Fruit fly (Drosophila melanogaster) whole organism, embryonic: ENCODE data around the gene CG42240.

ENCODE experiments used
- Atf3 ChIP-seq: fragments of 200-800 bp; sonication (Bioruptor generic); optimal IDR thresholded peaks from 3 replicates; lab custom pipeline; 2016; ENCODE audit warnings: missing biosample characterization, missing genetic modification characterization
- CG1024 ChIP-seq: fragments of 200-800 bp; sonication (Bioruptor generic); IDR thresholded peaks from 2 replicates; pipeline ENCODE4 v1.3.6; 2022; ENCODE audit warnings: missing biosample characterization, missing genetic modification characterization
- CG10274 ChIP-seq: fragments of 200-800 bp; sonication (Bioruptor generic); optimal IDR thresholded peaks from 3 replicates; lab custom pipeline; 2017; ENCODE audit warnings: missing biosample characterization, mild to moderate bottlenecking, missing genetic modification characterization
- CG10565 ChIP-seq: fragments of 200-800 bp; sonication (Bioruptor generic); optimal IDR thresholded peaks from 3 replicates; lab custom pipeline; 2016; ENCODE audit warnings: missing biosample characterization, mild to moderate bottlenecking, missing genetic modification characterization
- CG12236 ChIP-seq: fragments of 200-800 bp; sonication (Bioruptor generic); optimal IDR thresholded peaks from 2 replicates; lab custom pipeline; 2016; ENCODE audit warnings: missing biosample characterization, missing genetic modification characterization
- CG14965 ChIP-seq: fragments of 200-800 bp; sonication (Bioruptor generic); optimal IDR thresholded peaks from 2 replicates; lab custom pipeline; 2016; ENCODE audit warnings: missing biosample characterization, missing genetic modification characterization, borderline replicate concordance
- CG15073 ChIP-seq: fragments of 200-800 bp; sonication (Bioruptor generic); optimal IDR thresholded peaks from 2 replicates; lab custom pipeline; 2016; ENCODE audit warnings: missing biosample characterization, missing genetic modification characterization
- CG17912 ChIP-seq: fragments of 200-800 bp; sonication (Bioruptor generic); optimal IDR thresholded peaks from 2 replicates; lab custom pipeline; 2018; ENCODE audit warnings: missing biosample characterization, mild to moderate bottlenecking, missing genetic modification characterization
- CG18476 ChIP-seq: fragments of 200-800 bp; sonication (Bioruptor generic); optimal IDR thresholded peaks from 2 replicates; lab custom pipeline; 2016; ENCODE audit warnings: missing biosample characterization, mild to moderate bottlenecking, missing genetic modification characterization
- CG3065 ChIP-seq: fragments of 200-800 bp; sonication (Bioruptor generic); optimal IDR thresholded peaks from 2 replicates; lab custom pipeline; 2016; ENCODE audit warnings: missing biosample characterization, missing genetic modification characterization
- CG3407 ChIP-seq: fragments of 200-800 bp; sonication (Bioruptor generic); optimal IDR thresholded peaks from 2 replicates; lab custom pipeline; 2018; ENCODE audit warnings: missing biosample characterization, mild to moderate bottlenecking, missing genetic modification characterization
- CG6689 ChIP-seq: fragments of 200-800 bp; sonication (Bioruptor generic); IDR thresholded peaks from 2 replicates; pipeline ENCODE4 v1.3.6; 2022; ENCODE audit warnings: missing biosample characterization, missing genetic modification characterization
- CG6854 ChIP-seq: fragments of 200-800 bp; sonication (Bioruptor generic); optimal IDR thresholded peaks from 3 replicates; lab custom pipeline; 2017; ENCODE audit warnings: missing biosample characterization, mild to moderate bottlenecking, missing genetic modification characterization
- CG8359 ChIP-seq: fragments of 200-800 bp; sonication (Bioruptor generic); optimal IDR thresholded peaks from 2 replicates; lab custom pipeline; 2017; ENCODE audit warnings: missing biosample characterization, mild to moderate bottlenecking, missing genetic modification characterization, borderline replicate concordance
- CG9727 ChIP-seq: fragments of 200-800 bp; sonication (Bioruptor generic); optimal IDR thresholded peaks from 3 replicates; lab custom pipeline; 2017; ENCODE audit warnings: missing biosample characterization, mild to moderate bottlenecking, missing genetic modification characterization
- Deaf1 ChIP-seq: fragments of 200-800 bp; optimal IDR thresholded peaks from 3 replicates; lab custom pipeline; 2019; ENCODE audit warnings: missing biosample characterization, mild to moderate bottlenecking, missing genetic modification characterization, moderate library complexity
- Dfd ChIP-seq, 2 experiments: fragments of >200 bp; optimal IDR thresholded peaks; 2 replicates each; lab custom pipeline; 2017; ENCODE audit warnings: missing biosample characterization in 2 of 2, missing genetic modification characterization in 2 of 2
- ERR ChIP-seq: fragments of 200-800 bp; sonication (Bioruptor generic); optimal IDR thresholded peaks from 2 replicates; lab custom pipeline; 2016; ENCODE audit warnings: missing biosample characterization, missing genetic modification characterization
- HLH54F ChIP-seq: fragments of 200-800 bp; sonication (Bioruptor generic); optimal IDR thresholded peaks from 3 replicates; lab custom pipeline; 2016; ENCODE audit warnings: missing biosample characterization, missing genetic modification characterization
- Hr78 ChIP-seq, 2 experiments: fragments of 200-800 bp in 1 of 2; fragments of >200 bp in 1 of 2; sonication (Bioruptor generic) in 1 of 2; optimal IDR thresholded peaks; 2 replicates each; lab custom pipeline; 2017 to 2019; ENCODE audit warnings: missing biosample characterization in 2 of 2, missing genetic modification characterization in 2 of 2, mild to moderate bottlenecking in 1 of 2, moderate library complexity in 1 of 2
- MBD-R2 ChIP-seq: fragments of 200-800 bp; sonication (Bioruptor generic); IDR thresholded peaks from 2 replicates; pipeline ENCODE4 v1.3.6; 2022; ENCODE audit warnings: missing biosample characterization, missing genetic modification characterization
- Mad ChIP-seq: fragments of 200-800 bp; sonication (Bioruptor generic); optimal IDR thresholded peaks from 2 replicates; lab custom pipeline; 2016; ENCODE audit warnings: missing biosample characterization, missing genetic modification characterization
- Med ChIP-seq: fragments of 200-800 bp; sonication (Bioruptor generic); peaks from one replicate; lab custom pipeline; 2016; ENCODE audit warnings: missing biosample characterization, missing genetic modification characterization, mild to moderate bottlenecking, inconsistent platforms, moderate library complexity
- Meics ChIP-seq: fragments of 200-800 bp; sonication (Bioruptor generic); optimal IDR thresholded peaks from 2 replicates; lab custom pipeline; 2017; ENCODE audit warnings: missing biosample characterization, mild to moderate bottlenecking, missing genetic modification characterization
- Nf-YC ChIP-seq: fragments of 200-800 bp; optimal IDR thresholded peaks from 3 replicates; lab custom pipeline; 2019; ENCODE audit warnings: missing biosample characterization, mild to moderate bottlenecking, missing genetic modification characterization, moderate library complexity
- Opbp ChIP-seq: fragments of 200-800 bp; sonication (Bioruptor generic); IDR thresholded peaks from 3 replicates; pipeline ENCODE4 v1.3.6; 2022; ENCODE audit warnings: missing biosample characterization, missing genetic modification characterization; ENCODE audit not compliant: partially characterized antibody
- Optix ChIP-seq: fragments of 200-800 bp; sonication (Bioruptor generic); IDR thresholded peaks from 3 replicates; pipeline ENCODE4 v1.3.6; 2022; ENCODE audit warnings: missing biosample characterization, missing genetic modification characterization
- Rx ChIP-seq: fragments of 200-800 bp; sonication (Bioruptor generic); IDR thresholded peaks from 2 replicates; pipeline ENCODE4 v1.3.6; 2022; ENCODE audit warnings: missing biosample characterization, missing genetic modification characterization
- Side ChIP-seq: fragments of 200-800 bp; sonication (Bioruptor generic); optimal IDR thresholded peaks from 2 replicates; lab custom pipeline; 2016; ENCODE audit warnings: missing biosample characterization, missing genetic modification characterization
- Sox100B ChIP-seq: fragments of 200-800 bp; sonication (Bioruptor generic); optimal IDR thresholded peaks from 3 replicates; lab custom pipeline; 2018; ENCODE audit warnings: missing biosample characterization, mild to moderate bottlenecking, missing genetic modification characterization
- Sry-β ChIP-seq: fragments of 200-800 bp; sonication (Bioruptor generic); optimal IDR thresholded peaks from 2 replicates; lab custom pipeline; 2018; ENCODE audit warnings: missing biosample characterization, mild to moderate bottlenecking, missing genetic modification characterization, moderate library complexity
- YL-1 ChIP-seq: fragments of 200-800 bp; sonication (Bioruptor generic); optimal IDR thresholded peaks from 3 replicates; lab custom pipeline; 2017; ENCODE audit warnings: missing biosample characterization, mild to moderate bottlenecking, missing genetic modification characterization
- ac ChIP-seq: fragments of 200-800 bp; sonication (Bioruptor generic); optimal IDR thresholded peaks from 3 replicates; lab custom pipeline; 2017; ENCODE audit warnings: missing biosample characterization, mild to moderate bottlenecking, missing genetic modification characterization
- ara ChIP-seq: fragments of 200-800 bp; sonication (Bioruptor generic); IDR thresholded peaks from 2 replicates; pipeline ENCODE4 v1.3.6; 2022; ENCODE audit warnings: missing biosample characterization, missing genetic modification characterization
- az2 ChIP-seq: fragments of 200-800 bp; sonication (Bioruptor generic); optimal IDR thresholded peaks from 3 replicates; lab custom pipeline; 2016; ENCODE audit warnings: missing biosample characterization, missing genetic modification characterization
- bsh ChIP-seq, 2 experiments: fragments of 200-800 bp; sonication (Bioruptor generic); optimal IDR thresholded peaks; 2 replicates each; lab custom pipeline; 2017 to 2018; ENCODE audit warnings: mild to moderate bottlenecking in 2 of 2, missing biosample characterization in 2 of 2, missing genetic modification characterization in 2 of 2, moderate library complexity in 1 of 2
- chm ChIP-seq: fragments of 200-800 bp; sonication (Bioruptor generic); IDR thresholded peaks from 2 replicates; pipeline ENCODE4 v1.3.6; 2022; ENCODE audit warnings: missing biosample characterization, missing genetic modification characterization
- ci ChIP-seq: fragments of 200-800 bp; sonication (Bioruptor generic); IDR thresholded peaks from 3 replicates; pipeline ENCODE4 v1.3.6; 2022; ENCODE audit warnings: missing biosample characterization, missing genetic modification characterization
- dan ChIP-seq: fragments of 200-800 bp; sonication (Bioruptor generic); IDR thresholded peaks from 2 replicates; pipeline ENCODE4 v1.3.6; 2022; ENCODE audit warnings: missing biosample characterization, missing genetic modification characterization
- dati ChIP-seq: fragments of 200-800 bp; sonication (Bioruptor generic); IDR thresholded peaks from 2 replicates; pipeline ENCODE4 v1.3.6; 2022; ENCODE audit warnings: missing biosample characterization, missing genetic modification characterization
- exex ChIP-seq: fragments of 200-800 bp; sonication (Bioruptor generic); optimal IDR thresholded peaks from 4 replicates; lab custom pipeline; 2018; ENCODE audit warnings: missing biosample characterization, mild to moderate bottlenecking, missing genetic modification characterization, moderate library complexity
- eyg ChIP-seq: fragments of 200-800 bp; sonication (Bioruptor generic); optimal IDR thresholded peaks from 3 replicates; lab custom pipeline; 2016; ENCODE audit warnings: missing biosample characterization, missing genetic modification characterization
- kay ChIP-seq: fragments of 200-800 bp; sonication (Bioruptor generic); optimal IDR thresholded peaks from 2 replicates; lab custom pipeline; 2016; ENCODE audit warnings: missing biosample characterization, missing genetic modification characterization
- lbe ChIP-seq: fragments of 200-800 bp; sonication (Bioruptor generic); optimal IDR thresholded peaks from 2 replicates; lab custom pipeline; 2016; ENCODE audit warnings: missing biosample characterization, mild to moderate bottlenecking, missing genetic modification characterization
- onecut ChIP-seq: fragments of 200-800 bp; sonication (Bioruptor generic); IDR thresholded peaks from 2 replicates; pipeline ENCODE4 v1.3.6; 2022; ENCODE audit warnings: missing biosample characterization, missing genetic modification characterization
- p53 ChIP-seq: fragments of 200-800 bp; sonication (Bioruptor generic); optimal IDR thresholded peaks from 2 replicates; lab custom pipeline; 2016; ENCODE audit warnings: missing biosample characterization, missing genetic modification characterization
- pzg ChIP-seq: fragments of 200-800 bp; sonication (Bioruptor generic); optimal IDR thresholded peaks from 3 replicates; lab custom pipeline; 2018; ENCODE audit warnings: missing biosample characterization, mild to moderate bottlenecking, missing genetic modification characterization, moderate library complexity
- wdn ChIP-seq: fragments of 200-800 bp; sonication (Bioruptor generic); IDR thresholded peaks from 2 replicates; pipeline ENCODE4 v1.3.6; 2022; ENCODE audit warnings: missing biosample characterization, missing genetic modification characterization
- wor ChIP-seq: fragments of 200-800 bp; sonication (Bioruptor generic); IDR thresholded peaks from 2 replicates; pipeline ENCODE4 v1.3.6; 2022; ENCODE audit warnings: missing biosample characterization, missing genetic modification characterization
- zf30C ChIP-seq: fragments of 200-800 bp; sonication (Bioruptor generic); optimal IDR thresholded peaks from 3 replicates; lab custom pipeline; 2018; ENCODE audit warnings: missing biosample characterization, mild to moderate bottlenecking, missing genetic modification characterization

Gene CG42240

dm6 chrX:6338738-6339614 lies 8.3 kb downstream of the CG42240 start (continued):
- no peak for TF ChIP-seq CG3065 (GFP tag; lab: Kevin White, UChicago)
- TF ChIP-seq MBD-R2 = no peak
- TF ChIP-seq Hr78 (GFP tag; optimal IDR thresholded peaks at IDR 0.05; lab: Kevin White, UChicago) = peak in 1 of 2 experiments; percentile 9
- TF ChIP-seq wdn (GFP tag; lab: Robert Waterston, UW) = no peak
- peak; percentile 29 for TF ChIP-seq Meics (GFP tag; lab: Kevin White, UChicago)
- TF ChIP-seq Mad = no peak
- no peak for TF ChIP-seq CG1024 (GFP tag; lab: Robert Waterston, UW)
- no peak for TF ChIP-seq Opbp
- TF ChIP-seq Sox100B (GFP tag; lab: Kevin White, UChicago) = peak; percentile 19
- no peak for TF ChIP-seq CG10565 (GFP tag; lab: Kevin White, UChicago)
- TF ChIP-seq CG3407 (GFP tag; lab: Kevin White, UChicago) = no peak
- TF ChIP-seq CG6854 (GFP tag; lab: Kevin White, UChicago) = no peak
- TF ChIP-seq kay (GFP tag; lab: Kevin White, UChicago) = no peak
- no peak for TF ChIP-seq CG15073 (GFP tag; lab: Kevin White, UChicago)
- TF ChIP-seq pzg (GFP tag; lab: Kevin White, UChicago) = no peak
- TF ChIP-seq az2 (GFP tag; lab: Kevin White, UChicago) = no peak
- no peak for TF ChIP-seq CG14965 (GFP tag; lab: Kevin White, UChicago)
- no peak for TF ChIP-seq zf30C (GFP tag; lab: Kevin White, UChicago)
- no peak for TF ChIP-seq lbe (GFP tag; lab: Kevin White, UChicago)
- TF ChIP-seq dati = no peak
- TF ChIP-seq dan = no peak
- TF ChIP-seq HLH54F (GFP tag; lab: Kevin White, UChicago) = peak; percentile 4
- TF ChIP-seq Rx (GFP tag; lab: Robert Waterston, UW) = no peak
- TF ChIP-seq eyg (GFP tag; lab: Kevin White, UChicago) = no peak
- TF ChIP-seq Side (GFP tag; lab: Kevin White, UChicago) = no peak
- no peak for TF ChIP-seq CG9727 (GFP tag; lab: Kevin White, UChicago)
- no peak for TF ChIP-seq CG8359 (GFP tag; lab: Kevin White, UChicago)
- no peak for TF ChIP-seq CG12236 (GFP tag; lab: Kevin White, UChicago)
- no peak for TF ChIP-seq Dfd (GFP tag; optimal IDR thresholded peaks at IDR 0.05; lab: Kevin White, UChicago)
- no peak for TF ChIP-seq ac (GFP tag; lab: Kevin White, UChicago)
- no peak for TF ChIP-seq wor (GFP tag; lab: Robert Waterston, UW)
- TF ChIP-seq CG6689 (GFP tag; lab: Robert Waterston, UW) = no peak
- no peak for TF ChIP-seq ERR (GFP tag; lab: Kevin White, UChicago)
- peak in 1 of 2 experiments; percentile 21 for TF ChIP-seq bsh (GFP tag; optimal IDR thresholded peaks at IDR 0.05; lab: Kevin White, UChicago)
- TF ChIP-seq p53 (GFP tag; lab: Kevin White, UChicago) = no peak
- peak; percentile 94 for TF ChIP-seq onecut (GFP tag; lab: Robert Waterston, UW)
- TF ChIP-seq Med (GFP tag; lab: Kevin White, UChicago) = peak; percentile 79
- TF ChIP-seq Nf-YC (tag; lab: Kevin White, UChicago) = no peak
- no peak for TF ChIP-seq Deaf1 (tag; lab: Kevin White, UChicago)
- TF ChIP-seq ara = no peak
- TF ChIP-seq Optix (GFP tag; lab: Robert Waterston, UW) = no peak
- no peak for TF ChIP-seq CG17912 (GFP tag; lab: Kevin White, UChicago)
- TF ChIP-seq chm (GFP tag; lab: Robert Waterston, UW) = no peak
- no peak for TF ChIP-seq CG18476 (GFP tag; lab: Kevin White, UChicago)
- TF ChIP-seq YL-1 (GFP tag; lab: Kevin White, UChicago) = no peak
- TF ChIP-seq Sry-β (GFP tag; lab: Kevin White, UChicago) = no peak
- no peak for TF ChIP-seq Atf3 (GFP tag; lab: Kevin White, UChicago)
- TF ChIP-seq CG10274 (GFP tag; lab: Kevin White, UChicago) = no peak
- TF ChIP-seq ci (GFP tag; lab: Robert Waterston, UW) = no peak
- TF ChIP-seq exex (tag; lab: Kevin White, UChicago) = no peak
